Fruit fly (Drosophila melanogaster) whole organism, wandering third instar larva: ENCODE data around the gene CG4332.

ENCODE experiments used
- Abd-B ChIP-seq: fragments of >200 bp; optimal IDR thresholded peaks from 2 replicates; lab custom pipeline; 2017; ENCODE audit warnings: missing biosample characterization, missing genetic modification characterization
- CG32264 ChIP-seq: fragments of 200-800 bp; sonication (Bioruptor generic); optimal IDR thresholded peaks from 2 replicates; lab custom pipeline; 2016; ENCODE audit warnings: missing biosample characterization, missing genetic modification characterization
- CG9705 ChIP-seq: fragments of 200-800 bp; sonication (Bioruptor generic); optimal IDR thresholded peaks from 2 replicates; lab custom pipeline; 2018; ENCODE audit warnings: missing biosample characterization, mild to moderate bottlenecking, missing genetic modification characterization
- CrebA ChIP-seq: fragments of 200-800 bp; sonication (Bioruptor generic); optimal IDR thresholded peaks from 2 replicates; lab custom pipeline; 2016; ENCODE audit warnings: missing biosample characterization, mild to moderate bottlenecking, missing genetic modification characterization, borderline replicate concordance
- Dfd ChIP-seq: fragments of >200 bp; optimal IDR thresholded peaks from 2 replicates; lab custom pipeline; 2017; ENCODE audit warnings: missing biosample characterization, missing genetic modification characterization
- Dif ChIP-seq: fragments of 200-275, 200-300 bp; sonication (Bioruptor generic); optimal IDR thresholded peaks from 2 replicates; lab custom pipeline; 2018; ENCODE audit warnings: missing biosample characterization, missing genetic modification characterization; ENCODE audit not compliant: partially characterized antibody
- GATAd ChIP-seq: sonication (Bioruptor generic); optimal IDR thresholded peaks from 2 replicates; lab custom pipeline; 2016; ENCODE audit warnings: missing biosample characterization, missing genetic modification characterization
- HLH106 ChIP-seq: fragments of 200-800 bp; optimal IDR thresholded peaks from 3 replicates; lab custom pipeline; 2019; ENCODE audit warnings: missing biosample characterization, mild to moderate bottlenecking, missing genetic modification characterization, moderate library complexity
- Hnf4 ChIP-seq: fragments of 200-800 bp; sonication (Bioruptor generic); optimal IDR thresholded peaks from 2 replicates; lab custom pipeline; 2016; ENCODE audit warnings: missing biosample characterization, mild to moderate bottlenecking, missing genetic modification characterization
- Hr78 ChIP-seq: fragments of >200 bp; optimal IDR thresholded peaks from 2 replicates; lab custom pipeline; 2017; ENCODE audit warnings: missing biosample characterization, missing genetic modification characterization
- Hr83 ChIP-seq: fragments of 200-300 bp; sonication (Bioruptor generic); optimal IDR thresholded peaks from 2 replicates; lab custom pipeline; 2016; ENCODE audit warnings: missing biosample characterization, mild to moderate bottlenecking, missing genetic modification characterization, moderate library complexity; ENCODE audit not compliant: poor library complexity, severe bottlenecking
- Jra ChIP-seq: sonication (Bioruptor generic); optimal IDR thresholded peaks from 2 replicates; lab custom pipeline; 2016; ENCODE audit warnings: missing biosample characterization, missing genetic modification characterization
- Mio ChIP-seq: sonication (Bioruptor generic); optimal IDR thresholded peaks from 2 replicates; lab custom pipeline; 2016; ENCODE audit warnings: missing biosample characterization, missing genetic modification characterization
- Myc ChIP-seq: fragments of >200 bp; optimal IDR thresholded peaks from 2 replicates; lab custom pipeline; 2017
- N ChIP-seq: fragments of >200 bp; optimal IDR thresholded peaks from 2 replicates; lab custom pipeline; 2018; ENCODE audit warnings: missing biosample characterization, missing external identifiers, missing genetic modification characterization
- OdsH ChIP-seq: fragments of 200-800 bp; sonication (Bioruptor generic); optimal IDR thresholded peaks from 2 replicates; lab custom pipeline; 2016; ENCODE audit warnings: missing biosample characterization, mild to moderate bottlenecking, missing genetic modification characterization
- Sp1 ChIP-seq: fragments of 200-800 bp; sonication (Bioruptor generic); optimal IDR thresholded peaks from 3 replicates; lab custom pipeline; 2019; ENCODE audit warnings: missing biosample characterization, mild to moderate bottlenecking, missing genetic modification characterization, moderate library complexity
- br ChIP-seq: fragments of 200-800 bp; sonication (Bioruptor generic); optimal IDR thresholded peaks from 2 replicates; lab custom pipeline; 2016; ENCODE audit warnings: missing biosample characterization, missing genetic modification characterization
- brk ChIP-seq: fragments of 200-800 bp; sonication (Bioruptor generic); optimal IDR thresholded peaks from 2 replicates; lab custom pipeline; 2016; ENCODE audit warnings: missing biosample characterization, mild to moderate bottlenecking, missing genetic modification characterization
- dl ChIP-seq, 2 experiments: fragments of 175-275, 200-275 bp in 1 of 2; fragments of 200-275 bp in 1 of 2; sonication (Bioruptor generic); optimal IDR thresholded peaks; lab custom pipeline; 2018; ENCODE audit warnings: mild to moderate bottlenecking in 2 of 2, missing biosample characterization in 2 of 2, missing genetic modification characterization in 2 of 2, moderate library complexity in 2 of 2; ENCODE audit not compliant: partially characterized antibody in 2 of 2, insufficient read depth in 1 of 2
- dmrt93B ChIP-seq: fragments of 200-800 bp; sonication (Bioruptor generic); optimal IDR thresholded peaks from 2 replicates; lab custom pipeline; 2018; ENCODE audit warnings: missing biosample characterization, mild to moderate bottlenecking, missing genetic modification characterization
- dsf ChIP-seq: sonication (Bioruptor generic); optimal IDR thresholded peaks from 2 replicates; lab custom pipeline; 2016; ENCODE audit warnings: missing biosample characterization, missing genetic modification characterization, borderline replicate concordance
- ey ChIP-seq: fragments of 200-800 bp; sonication (Bioruptor generic); optimal IDR thresholded peaks from 2 replicates; lab custom pipeline; 2016; ENCODE audit warnings: missing biosample characterization, missing genetic modification characterization
- foxo ChIP-seq, 2 experiments: fragments of 200-800 bp; sonication (Bioruptor generic); optimal IDR thresholded peaks; 2 replicates in 1 of 2; 3 replicates in 1 of 2; lab custom pipeline; 2016 to 2017; ENCODE audit warnings: missing biosample characterization in 2 of 2, missing genetic modification characterization in 2 of 2
- fru ChIP-seq: fragments of 200-800 bp; sonication (Bioruptor generic); optimal IDR thresholded peaks from 3 replicates; lab custom pipeline; 2016; ENCODE audit warnings: missing biosample characterization, mild to moderate bottlenecking, missing genetic modification characterization
- h ChIP-seq: fragments of 200-800 bp; sonication (Bioruptor generic); optimal IDR thresholded peaks from 3 replicates; lab custom pipeline; 2016; ENCODE audit warnings: missing biosample characterization, mild to moderate bottlenecking, missing genetic modification characterization
- jim ChIP-seq: fragments of 175-275, 200-325 bp; sonication (Bioruptor generic); optimal IDR thresholded peaks from 2 replicates; lab custom pipeline; 2016; ENCODE audit warnings: missing biosample characterization, mild to moderate bottlenecking, missing genetic modification characterization
- lola ChIP-seq: fragments of >200 bp; optimal IDR thresholded peaks from 2 replicates; lab custom pipeline; 2017; ENCODE audit warnings: missing biosample characterization, missing genetic modification characterization
- psq ChIP-seq: fragments of 200-800 bp; sonication (Bioruptor generic); optimal IDR thresholded peaks from 3 replicates; lab custom pipeline; 2017; ENCODE audit warnings: missing biosample characterization, mild to moderate bottlenecking, missing genetic modification characterization, moderate library complexity
- rgr ChIP-seq: fragments of 200-800 bp; sonication (Bioruptor generic); optimal IDR thresholded peaks from 3 replicates; lab custom pipeline; 2016; ENCODE audit warnings: missing biosample characterization, mild to moderate bottlenecking, missing genetic modification characterization
- sage ChIP-seq: fragments of 200-800 bp; sonication (Bioruptor generic); optimal IDR thresholded peaks from 2 replicates; lab custom pipeline; 2016; ENCODE audit warnings: missing biosample characterization, mild to moderate bottlenecking, missing genetic modification characterization
- sv ChIP-seq: fragments of 200-800 bp; sonication (Bioruptor generic); optimal IDR thresholded peaks from 3 replicates; lab custom pipeline; 2016; ENCODE audit warnings: missing biosample characterization, missing genetic modification characterization
- tai ChIP-seq: sonication (Bioruptor generic); optimal IDR thresholded peaks from 2 replicates; lab custom pipeline; 2016; ENCODE audit warnings: missing biosample characterization, missing genetic modification characterization
- usp ChIP-seq: fragments of >200 bp; optimal IDR thresholded peaks from 2 replicates; lab custom pipeline; 2017; ENCODE audit warnings: missing biosample characterization, missing genetic modification characterization
- woc ChIP-seq: sonication (Bioruptor generic); optimal IDR thresholded peaks from 2 replicates; lab custom pipeline; 2016; ENCODE audit warnings: missing biosample characterization, mild to moderate bottlenecking, missing genetic modification characterization

CG4332 gene

dm6 chrX:13138887-13139286, 16.0 kb upstream of the CG4332 start, which contains the start of gene CG32645:
Gene CG32645 (plus strand): TSS chrX:13139199.
- TF ChIP-seq dl (GFP tag; optimal IDR thresholded peaks at IDR 0.05; lab: Kevin White, UChicago; ENCODE audit: insufficient read depth in 1 of 2, partially characterized antibody in 2 of 2) (peak in 1 of 2 experiments; percentile 13), jim (GFP tag; lab: Kevin White, UChicago) (no peak), rgr (GFP tag; lab: Kevin White, UChicago) (no peak), Hnf4 (GFP tag; lab: Kevin White, UChicago) (no peak), Hr78 (GFP tag; lab: Kevin White, UChicago) (no peak)

DNA sequence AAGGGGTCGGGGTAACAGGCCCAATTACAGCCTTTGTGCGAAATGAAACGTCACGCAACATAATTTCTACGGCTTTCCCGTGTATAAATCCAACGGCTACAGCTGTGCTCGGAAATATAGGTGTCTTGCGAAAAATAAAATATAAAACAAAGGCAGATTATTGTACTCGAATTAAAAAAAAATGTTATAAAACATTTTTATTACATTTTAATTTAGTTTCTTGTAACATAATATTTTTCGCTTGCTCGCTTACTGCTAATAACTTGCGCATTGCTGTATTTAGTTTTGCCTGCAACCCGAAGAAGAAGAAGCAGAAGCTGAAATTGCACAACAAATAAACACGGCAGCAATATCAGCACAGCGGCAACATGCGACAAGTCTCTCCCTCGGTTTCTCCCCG, 11.7 kb upstream of the CG4332 start:
- no peak for TF ChIP-seq Abd-B (GFP tag; lab: Kevin White, UChicago)
- no peak for TF ChIP-seq Myc (lab: Kevin White, UChicago)
- peak; percentile 6 for TF ChIP-seq br (GFP tag; lab: Kevin White, UChicago)
- TF ChIP-seq CG9705 (GFP tag; lab: Kevin White, UChicago): no peak
- TF ChIP-seq h (GFP tag; lab: Kevin White, UChicago): peak; percentile 53
- TF ChIP-seq CrebA (GFP tag; lab: Kevin White, UChicago): no peak
- no peak for TF ChIP-seq N
- peak; percentile 44 for TF ChIP-seq rgr (GFP tag; lab: Kevin White, UChicago)
- TF ChIP-seq sv: no peak
- peak; percentile 58 for TF ChIP-seq Sp1
- TF ChIP-seq Hr83 (GFP tag; lab: Kevin White, UChicago): no peak
- TF ChIP-seq usp (GFP tag; lab: Kevin White, UChicago): no peak
- peak; percentile 27 for TF ChIP-seq OdsH (GFP tag; lab: Kevin White, UChicago)
- TF ChIP-seq foxo (GFP tag; optimal IDR thresholded peaks at IDR 0.05; lab: Kevin White, UChicago): peak in 1 of 2 experiments; percentile 50
- TF ChIP-seq jim (GFP tag; lab: Kevin White, UChicago): no peak
- TF ChIP-seq sage (GFP tag; lab: Kevin White, UChicago): no peak
- peak; percentile 18 for TF ChIP-seq Hnf4 (GFP tag; lab: Kevin White, UChicago)
- no peak for TF ChIP-seq Dfd (GFP tag; lab: Kevin White, UChicago)
- TF ChIP-seq GATAd (GFP tag; lab: Kevin White, UChicago): no peak
- TF ChIP-seq HLH106: peak; percentile 52
- TF ChIP-seq dsf: no peak
- no peak for TF ChIP-seq Dif (GFP tag; lab: Kevin White, UChicago)
- TF ChIP-seq ey (GFP tag; lab: Kevin White, UChicago): peak; percentile 24
- TF ChIP-seq psq (GFP tag; lab: Kevin White, UChicago): peak; percentile 18
- TF ChIP-seq fru (GFP tag; lab: Kevin White, UChicago): peak; percentile 46
- no peak for TF ChIP-seq Hr78 (GFP tag; lab: Kevin White, UChicago)
- TF ChIP-seq Mio (GFP tag; lab: Kevin White, UChicago): no peak
- TF ChIP-seq CG32264 (GFP tag; lab: Kevin White, UChicago): no peak

DNA sequence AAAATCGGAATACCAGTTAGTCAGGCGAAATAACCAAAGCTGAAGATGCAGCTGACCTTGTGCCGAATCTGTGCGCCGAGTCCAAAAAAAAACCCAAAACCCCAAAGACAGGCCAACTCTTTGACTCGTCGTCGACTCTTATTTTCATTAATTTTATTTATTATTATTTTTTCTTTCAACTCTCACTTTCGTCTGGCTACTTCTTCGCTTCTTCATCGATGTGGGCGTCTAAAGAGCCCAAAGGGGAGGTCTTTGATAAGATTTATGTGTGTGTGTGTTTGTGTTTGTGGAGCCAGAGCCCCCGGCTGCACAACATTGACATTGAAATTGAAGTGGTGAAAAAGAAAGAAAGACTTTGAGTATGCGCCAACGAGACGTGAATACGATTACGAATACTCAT, 9.0 kb upstream of the CG4332 start:
- TF ChIP-seq GATAd (GFP tag; lab: Kevin White, UChicago) (no peak), foxo (GFP tag; optimal IDR thresholded peaks at IDR 0.05; lab: Kevin White, UChicago) (no peak), jim (GFP tag; lab: Kevin White, UChicago) (no peak), tai (GFP tag; lab: Kevin White, UChicago) (no peak), Abd-B (GFP tag; lab: Kevin White, UChicago) (no peak), Dif (GFP tag; lab: Kevin White, UChicago) (no peak), Hr78 (GFP tag; lab: Kevin White, UChicago) (no peak), dmrt93B (GFP tag; lab: Kevin White, UChicago) (no peak), woc (GFP tag; lab: Kevin White, UChicago) (no peak), brk (GFP tag; lab: Kevin White, UChicago) (no peak), Dfd (GFP tag; lab: Kevin White, UChicago) (no peak), HLH106 (no peak), Sp1 (no peak)

dm6 chrX:13149083-13149482, 5.8 kb upstream of the CG4332 start:
- TF ChIP-seq Sp1 (no peak), Abd-B (GFP tag; lab: Kevin White, UChicago) (no peak), lola (no peak), woc (GFP tag; lab: Kevin White, UChicago) (no peak), GATAd (GFP tag; lab: Kevin White, UChicago) (no peak), ey (GFP tag; lab: Kevin White, UChicago) (no peak), brk (GFP tag; lab: Kevin White, UChicago) (no peak), Jra (no peak)
- TF ChIP-seq, all 38 proteins: peak for 0
